Worm (Caenorhabditis elegans) whole organism, mixed stage, embryonic: Measurements from ENCODE around the gene srab-16.

Experiments used
- M03D4.4 ChIP-seq: sonication (generic microtip); optimal IDR thresholded peaks from 2 replicates; lab custom pipeline; 2017; ENCODE audit warnings: mild to moderate bottlenecking, missing genetic modification characterization, missing compliant biosample characterization
- bed-3 ChIP-seq: fragments of 200-800 bp; sonication (Bioruptor generic); optimal IDR thresholded peaks from 3 replicates; lab custom pipeline; 2018; ENCODE audit warnings: mild to moderate bottlenecking, missing genetic modification characterization, moderate library complexity, missing compliant biosample characterization
- blmp-1 ChIP-seq: fragments of 150-350 bp; optimal IDR thresholded peaks from 2 replicates; lab custom pipeline; 2014; ENCODE audit warnings: missing biosample characterization, missing genetic modification characterization
- ceh-39 ChIP-seq: fragments of 150-350 bp; optimal IDR thresholded peaks from 2 replicates; lab custom pipeline; 2014; ENCODE audit warnings: missing biosample characterization, missing genetic modification characterization
- ceh-83 ChIP-seq: fragments of 200-800 bp; sonication (Bioruptor generic); optimal IDR thresholded peaks from 2 replicates; lab custom pipeline; 2018; ENCODE audit warnings: mild to moderate bottlenecking, missing genetic modification characterization, missing compliant biosample characterization
- ces-1 ChIP-seq: fragments of 150-350 bp; optimal IDR thresholded peaks from 2 replicates; lab custom pipeline; 2014; ENCODE audit warnings: missing biosample characterization, missing genetic modification reagents, missing genetic modification characterization
- cnd-1 ChIP-seq: fragments of 200-800 bp; sonication (Bioruptor generic); optimal IDR thresholded peaks from 2 replicates; lab custom pipeline; 2018; ENCODE audit warnings: mild to moderate bottlenecking, missing genetic modification characterization, missing compliant biosample characterization
- drap-1 ChIP-seq: fragments of 200-800 bp; sonication (Bioruptor generic); optimal IDR thresholded peaks from 3 replicates; lab custom pipeline; 2018; ENCODE audit warnings: mild to moderate bottlenecking, missing genetic modification characterization, missing compliant biosample characterization
- elt-1 ChIP-seq: sonication (generic microtip); optimal IDR thresholded peaks from 2 replicates; lab custom pipeline; 2017; ENCODE audit warnings: missing genetic modification characterization, mild to moderate bottlenecking, missing compliant biosample characterization, antibody characterized with exemption, moderate library complexity, borderline replicate concordance; ENCODE audit not compliant: insufficient read depth
- flh-1 ChIP-seq: fragments of 200-800 bp; sonication (Bioruptor generic); optimal IDR thresholded peaks from 2 replicates; lab custom pipeline; 2018; ENCODE audit warnings: mild to moderate bottlenecking, missing genetic modification characterization, moderate library complexity, missing compliant biosample characterization
- hlh-1 ChIP-seq: fragments of 150-350 bp; optimal IDR thresholded peaks from 2 replicates; lab custom pipeline; 2014; ENCODE audit warnings: missing biosample characterization, missing genetic modification reagents, missing genetic modification characterization
- lin-13 ChIP-seq: fragments of 150-350 bp; optimal IDR thresholded peaks from 2 replicates; lab custom pipeline; 2014; ENCODE audit warnings: missing biosample characterization, missing genetic modification characterization
- lin-32 ChIP-seq: fragments of 200-800 bp; sonication (Bioruptor generic); optimal IDR thresholded peaks from 2 replicates; lab custom pipeline; 2018; ENCODE audit warnings: mild to moderate bottlenecking, missing genetic modification characterization, missing compliant biosample characterization
- mab-5 ChIP-seq: fragments of 150-350 bp; optimal IDR thresholded peaks from 2 replicates; lab custom pipeline; 2014; ENCODE audit warnings: missing biosample characterization, missing genetic modification characterization
- mep-1 ChIP-seq: fragments of 150-350 bp; optimal IDR thresholded peaks from 2 replicates; lab custom pipeline; 2017; ENCODE audit warnings: missing biosample characterization, missing genetic modification reagents, missing genetic modification characterization, inconsistent platforms
- mls-2 ChIP-seq: sonication (generic microtip); optimal IDR thresholded peaks from 2 replicates; lab custom pipeline; 2016; ENCODE audit warnings: mild to moderate bottlenecking, missing genetic modification characterization, moderate library complexity, missing compliant biosample characterization
- nhr-12 ChIP-seq: fragments of 150-350 bp; optimal IDR thresholded peaks from 2 replicates; lab custom pipeline; 2014; ENCODE audit warnings: missing biosample characterization, missing genetic modification characterization
- nhr-237 ChIP-seq: fragments of 150-350 bp; optimal IDR thresholded peaks from 2 replicates; lab custom pipeline; 2014; ENCODE audit warnings: missing biosample characterization, missing genetic modification characterization
- nhr-76 ChIP-seq: sonication (generic microtip); optimal IDR thresholded peaks from 2 replicates; lab custom pipeline; 2017; ENCODE audit warnings: missing biosample characterization, missing genetic modification characterization
- pha-4 ChIP-seq: fragments of 150-350 bp; optimal IDR thresholded peaks from 2 replicates; lab custom pipeline; 2018; ENCODE audit warnings: missing biosample characterization, missing genetic modification reagents, missing genetic modification characterization
- sem-2 ChIP-seq: fragments of 200-800 bp; sonication (Bioruptor generic); optimal IDR thresholded peaks from 2 replicates; lab custom pipeline; 2018; ENCODE audit warnings: mild to moderate bottlenecking, missing genetic modification characterization, missing compliant biosample characterization
- snpc-4 ChIP-seq: fragments of 150-350 bp; optimal IDR thresholded peaks from 2 replicates; lab custom pipeline; 2014; ENCODE audit warnings: missing biosample characterization, missing genetic modification characterization
- sptf-1 ChIP-seq: sonication (generic microtip); optimal IDR thresholded peaks from 2 replicates; lab custom pipeline; 2017; ENCODE audit warnings: mild to moderate bottlenecking, missing genetic modification characterization, moderate library complexity, missing compliant biosample characterization
- unc-39 ChIP-seq: fragments of 150-350 bp; optimal IDR thresholded peaks from 2 replicates; lab custom pipeline; 2014; ENCODE audit warnings: missing biosample characterization, missing genetic modification characterization
- unc-62 ChIP-seq: fragments of 150-350 bp; optimal IDR thresholded peaks from 2 replicates; lab custom pipeline; 2014; ENCODE audit warnings: missing biosample characterization, missing genetic modification reagents, missing genetic modification characterization
- ztf-11 ChIP-seq: fragments of 150-350 bp; optimal IDR thresholded peaks from 2 replicates; lab custom pipeline; 2014; ENCODE audit warnings: missing biosample characterization, missing genetic modification characterization

The srab-16 gene

ce11 chrV:804485-804884, 22.0 kb downstream of the srab-16 start, which contains the start of gene nhr-270:
Gene nhr-270 (minus strand): TSS chrV:804741.
- TF ChIP-seq elt-1 (tag; lab: Kevin White, UChicago) (peak; percentile 36), nhr-12 (tag; lab: Kevin White, UChicago) (no peak)
- TF ChIP-seq, all 35 proteins: peak for 1

- TF ChIP-seq cnd-1 (tag; lab: Kevin White, UChicago) (no peak), ces-1 (GFP tag; lab: Kevin White, UChicago) (no peak), ceh-83 (GFP tag; lab: Kevin White, UChicago) (no peak), lin-32 (GFP tag; lab: Kevin White, UChicago) (no peak), sem-2 (GFP tag; lab: Kevin White, UChicago) (no peak), bed-3 (GFP tag; lab: Kevin White, UChicago) (no peak), ceh-39 (tag; lab: Kevin White, UChicago) (no peak), ztf-11 (no peak)
Measured at ce11 chrV:808260-808659, 25.7 kb downstream of the srab-16 start.

- TF ChIP-seq ces-1 (GFP tag; lab: Kevin White, UChicago) (peak; percentile 67), unc-62 (GFP tag; lab: Kevin White, UChicago) (no peak)
Measured at ce11 chrV:810281-810862, 27.8 kb downstream of the srab-16 start, which contains the start of gene R13D11.4. Gene R13D11.4 (plus strand): TSS chrV:810812.

ce11 chrV:813101-813500, 30.6 kb downstream of the srab-16 start, which contains the start of gene R13D11.10:
Gene R13D11.10 (minus strand): TSS chrV:813201.
- no peak for TF ChIP-seq ztf-11
- TF ChIP-seq pha-4 (tag; lab: Kevin White, UChicago), result no peak
- TF ChIP-seq flh-1 (GFP tag; lab: Kevin White, UChicago), result no peak

- TF ChIP-seq drap-1 (GFP tag; lab: Kevin White, UChicago), result no peak
- no peak for TF ChIP-seq M03D4.4 (tag; lab: Kevin White, UChicago)
- no peak for TF ChIP-seq snpc-4 (tag; lab: Kevin White, UChicago)
- TF ChIP-seq bed-3 (GFP tag; lab: Kevin White, UChicago), result no peak
- no peak for TF ChIP-seq blmp-1 (tag; lab: Kevin White, UChicago)
- TF ChIP-seq mls-2 (tag; lab: Kevin White, UChicago), result no peak
- TF ChIP-seq ceh-39 (tag; lab: Kevin White, UChicago), result no peak
- no peak for TF ChIP-seq nhr-237 (tag; lab: Kevin White, UChicago)
- TF ChIP-seq sptf-1 (tag; lab: Kevin White, UChicago), result no peak
- TF ChIP-seq ces-1 (GFP tag; lab: Kevin White, UChicago), result no peak
- no peak for TF ChIP-seq pha-4 (tag; lab: Kevin White, UChicago)
- no peak for TF ChIP-seq hlh-1
- no peak for TF ChIP-seq unc-62 (GFP tag; lab: Kevin White, UChicago)
- no peak for TF ChIP-seq nhr-12 (tag; lab: Kevin White, UChicago)
- no peak for TF ChIP-seq ceh-83 (GFP tag; lab: Kevin White, UChicago)
- TF ChIP-seq lin-32 (GFP tag; lab: Kevin White, UChicago), result no peak
Measured at ce11 chrV:814716-815115, 32.2 kb downstream of the srab-16 start, which contains the start of gene R13D11.3. Gene R13D11.3 (plus strand): TSS chrV:815016.

- TF ChIP-seq mls-2 (tag; lab: Kevin White, UChicago) (no peak), lin-13 (tag; lab: Kevin White, UChicago) (no peak), ceh-39 (tag; lab: Kevin White, UChicago) (no peak), blmp-1 (tag; lab: Kevin White, UChicago) (no peak), nhr-76 (tag; lab: Kevin White, UChicago) (no peak), sptf-1 (tag; lab: Kevin White, UChicago) (no peak), elt-1 (tag; lab: Kevin White, UChicago) (no peak), lin-32 (GFP tag; lab: Kevin White, UChicago) (no peak), nhr-237 (tag; lab: Kevin White, UChicago) (no peak), unc-39 (tag; lab: Kevin White, UChicago) (no peak), mab-5 (no peak), drap-1 (GFP tag; lab: Kevin White, UChicago) (no peak), flh-1 (GFP tag; lab: Kevin White, UChicago) (no peak), ceh-83 (GFP tag; lab: Kevin White, UChicago) (no peak), mep-1 (no peak), snpc-4 (tag; lab: Kevin White, UChicago) (no peak)
Measured at ce11 chrV:817182-817581, 34.6 kb downstream of the srab-16 start, which contains the start of gene R13D11.1. Gene R13D11.1 (plus strand): TSS chrV:817482.
